Fruit fly (Drosophila melanogaster) ovary, adult (tissue): ENCODE measurements around the gene CG11586.

ENCODE experiments used
- CG17801 ChIP-seq: fragments of 200-800 bp; optimal IDR thresholded peaks from 2 replicates; lab custom pipeline; 2019; ENCODE audit warnings: missing biosample characterization, mild to moderate bottlenecking, missing genetic modification characterization, moderate library complexity; ENCODE audit not compliant: partially characterized antibody

Gene CG11586

DNA sequence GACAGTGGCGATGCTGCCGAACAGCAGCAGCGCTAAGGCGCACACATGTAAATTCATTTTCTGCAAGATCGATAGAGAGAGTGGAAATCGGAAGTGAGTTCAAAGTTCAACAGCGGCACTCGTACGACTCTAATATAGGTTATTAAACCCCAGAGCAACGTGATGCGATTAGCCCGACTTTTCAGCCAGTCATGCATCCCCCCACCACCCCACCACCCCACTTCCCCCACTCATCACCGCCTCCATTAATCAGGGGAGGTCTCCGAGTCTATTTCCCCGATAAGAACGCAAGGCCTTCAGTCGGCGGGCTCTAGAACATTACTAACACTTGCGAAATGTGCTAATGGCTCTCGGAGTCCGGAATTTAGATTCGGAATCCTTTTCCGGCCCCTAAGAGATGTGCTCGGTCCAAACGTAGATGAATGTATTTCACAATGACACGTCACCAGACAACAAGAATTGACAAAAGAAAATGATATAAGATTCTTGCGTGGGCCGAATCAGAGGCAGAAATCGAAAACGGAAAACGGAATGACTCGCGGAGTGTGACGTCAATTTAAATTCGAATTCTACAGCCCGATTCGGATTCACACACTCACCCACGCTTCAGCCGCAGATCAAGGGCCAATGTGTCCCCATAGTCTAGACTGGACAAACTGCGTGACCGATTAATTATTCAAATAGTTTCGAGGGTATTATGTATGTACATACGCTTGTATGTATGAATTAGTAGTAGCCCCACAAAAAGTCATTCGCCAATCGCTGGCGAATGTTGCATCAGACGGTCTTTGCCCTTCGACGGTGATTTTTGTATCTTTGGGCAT is 36.4 kb downstream of the CG11586 start:
- TF ChIP-seq CG17801 (GFP tag; lab: Kevin White, UChicago) = no peak

DNA sequence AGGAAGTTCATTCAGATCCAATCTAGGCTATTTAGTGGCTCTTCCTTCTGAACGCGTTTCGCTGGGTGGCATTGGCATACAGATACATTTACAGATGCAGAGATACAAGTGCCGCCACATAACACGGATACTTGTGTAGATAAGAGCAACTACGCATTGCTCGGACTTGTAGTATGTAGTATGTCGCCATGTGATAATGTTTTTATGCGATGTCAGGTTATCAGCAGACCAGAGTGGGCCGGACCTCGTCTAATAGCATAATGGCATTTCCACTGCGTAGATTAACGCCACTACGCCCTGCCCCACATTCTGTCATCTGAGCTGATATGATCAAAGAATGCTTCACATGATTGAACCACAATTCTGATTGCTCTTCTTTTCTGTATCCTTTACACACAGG is 40.5 kb downstream of the CG11586 start:
- TF ChIP-seq CG17801 (GFP tag; lab: Kevin White, UChicago) = no peak

DNA sequence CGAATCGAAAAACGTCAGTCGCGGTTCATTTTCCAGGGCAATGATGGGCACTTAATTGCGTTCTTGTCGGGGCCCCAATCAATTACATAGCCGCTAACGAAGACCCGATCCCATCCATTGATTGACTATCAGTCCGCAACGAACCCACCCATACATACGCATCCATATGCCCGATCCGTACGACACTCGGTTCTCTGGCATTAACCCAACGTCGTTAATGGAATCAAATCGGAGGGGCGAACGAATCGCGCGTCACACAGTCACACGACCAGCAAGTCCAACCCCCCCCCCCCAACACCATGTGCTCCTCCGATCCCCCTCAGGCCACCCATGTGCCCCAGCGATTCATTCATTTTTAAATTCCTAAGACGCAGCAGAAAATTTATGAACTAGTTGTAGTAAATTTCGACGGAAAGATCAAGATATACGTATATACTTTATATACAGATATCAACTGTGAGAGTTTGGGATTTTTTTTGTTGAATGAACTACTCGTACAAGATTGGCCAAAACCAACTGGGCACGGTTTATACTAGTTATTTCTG is 41.0 kb downstream of the CG11586 start:
- no peak for TF ChIP-seq CG17801 (GFP tag; lab: Kevin White, UChicago)

DNA sequence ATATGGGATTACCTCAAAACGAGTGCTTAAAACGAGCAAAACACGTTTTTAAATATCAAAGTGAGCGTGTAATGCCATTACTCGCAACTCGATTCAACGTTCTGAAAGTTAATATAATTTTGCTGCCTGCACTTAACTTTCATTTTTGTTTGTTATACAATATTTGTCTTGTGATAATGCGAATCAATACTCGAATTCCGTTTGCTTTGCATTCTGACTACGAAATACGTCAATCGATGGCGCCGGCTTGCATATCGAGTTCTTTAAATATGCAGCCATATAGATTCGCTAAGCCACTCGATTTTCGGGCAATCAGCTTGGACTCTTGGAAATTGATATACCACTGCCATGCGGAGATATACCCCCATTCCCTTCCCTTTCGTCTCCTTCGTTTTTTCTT is 41.6 kb downstream of the CG11586 start:
- no peak for TF ChIP-seq CG17801 (GFP tag; lab: Kevin White, UChicago)

DNA sequence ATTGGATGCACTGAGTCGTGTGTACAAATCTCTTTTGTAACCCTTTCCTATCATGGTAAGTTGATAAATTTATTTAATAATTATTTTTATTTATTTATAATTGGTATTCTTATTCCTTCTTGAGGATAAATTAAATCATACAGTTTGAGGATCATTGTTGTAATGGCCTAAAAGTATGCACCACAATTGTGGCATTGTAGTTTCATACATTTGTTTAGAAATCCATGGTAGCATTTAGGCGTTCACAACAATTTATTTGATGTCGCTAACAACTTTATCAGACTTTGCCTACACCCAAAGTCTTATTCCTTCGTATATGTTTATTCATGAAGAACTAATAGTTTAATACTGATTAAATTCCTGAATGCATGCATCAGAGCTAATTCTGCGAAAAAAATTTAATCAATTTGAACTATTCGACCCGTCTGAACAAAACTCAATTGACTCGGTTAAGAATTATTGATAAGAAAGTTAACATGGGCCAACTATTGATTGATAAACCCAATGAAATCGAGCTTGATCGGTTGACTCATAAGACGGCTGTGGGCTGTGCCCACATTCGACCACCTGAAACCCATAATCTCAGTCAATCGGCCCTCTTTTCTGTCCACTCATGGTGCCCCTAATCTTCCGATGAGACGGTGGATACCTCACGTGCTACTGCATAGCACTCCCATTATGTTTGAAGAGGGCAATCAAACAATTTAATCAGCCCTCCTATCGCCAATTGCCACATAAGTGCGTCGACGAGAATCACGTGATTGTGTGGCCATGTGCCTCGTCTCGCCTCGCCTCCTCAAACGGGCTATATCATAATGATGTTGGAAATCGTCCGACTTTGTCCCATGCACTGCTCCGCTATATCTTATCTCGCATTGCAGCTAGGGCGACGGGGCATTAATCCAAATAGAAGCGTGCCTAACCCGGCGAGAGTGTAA is 42.7 kb downstream of the CG11586 start:
- TF ChIP-seq CG17801 (GFP tag; lab: Kevin White, UChicago) = no peak

DNA sequence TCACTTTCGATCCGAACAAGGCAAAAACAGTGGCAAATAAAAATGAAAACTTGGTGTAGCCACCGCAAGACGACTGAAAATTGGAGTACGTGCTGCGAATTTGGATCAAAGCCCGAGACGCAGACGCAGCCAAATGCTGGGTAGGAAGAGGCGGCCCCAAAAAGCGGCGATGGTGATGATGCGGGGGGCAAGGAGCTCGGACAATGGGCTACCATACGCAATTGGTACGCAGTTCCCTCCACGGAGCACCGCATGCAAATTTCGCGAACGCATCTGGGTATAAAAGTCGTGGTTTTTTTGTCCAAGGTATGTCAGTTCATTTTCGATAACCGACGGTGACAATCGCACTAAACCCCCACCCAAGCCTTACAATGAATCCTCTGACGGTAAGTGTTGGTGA is 47.2 kb downstream of the CG11586 start, which contains the start of gene Cpr64Ad:
Gene Cpr64Ad, plus strand, starts transcription at position 301 of the 400 bp plus-strand sequence.
- no peak for TF ChIP-seq CG17801 (GFP tag; lab: Kevin White, UChicago)

DNA sequence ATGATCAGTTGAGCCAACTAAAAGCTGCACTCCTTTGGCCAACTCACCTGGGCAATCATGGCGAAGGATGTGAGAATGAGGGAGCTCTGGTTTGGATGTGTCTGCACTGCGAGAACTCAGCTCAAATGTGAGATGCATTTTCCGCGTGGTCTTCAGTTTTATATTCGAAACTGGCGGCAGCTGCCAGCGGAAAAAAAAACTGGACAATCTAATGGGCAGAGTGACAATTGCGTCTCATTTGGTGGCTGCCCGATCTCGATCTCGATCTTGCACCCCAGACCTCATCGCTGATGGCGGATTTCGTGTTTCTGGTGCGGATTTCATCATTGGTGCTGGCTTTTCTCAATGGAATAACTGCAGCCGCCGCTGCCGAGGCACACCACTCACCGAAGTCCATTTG is 49.5 kb downstream of the CG11586 start, which contains the start of gene Cpr64Ac:
Gene Cpr64Ac, minus strand, starts transcription at position 101 of the 400 bp plus-strand sequence.
- TF ChIP-seq CG17801 (GFP tag; lab: Kevin White, UChicago) = no peak

DNA sequence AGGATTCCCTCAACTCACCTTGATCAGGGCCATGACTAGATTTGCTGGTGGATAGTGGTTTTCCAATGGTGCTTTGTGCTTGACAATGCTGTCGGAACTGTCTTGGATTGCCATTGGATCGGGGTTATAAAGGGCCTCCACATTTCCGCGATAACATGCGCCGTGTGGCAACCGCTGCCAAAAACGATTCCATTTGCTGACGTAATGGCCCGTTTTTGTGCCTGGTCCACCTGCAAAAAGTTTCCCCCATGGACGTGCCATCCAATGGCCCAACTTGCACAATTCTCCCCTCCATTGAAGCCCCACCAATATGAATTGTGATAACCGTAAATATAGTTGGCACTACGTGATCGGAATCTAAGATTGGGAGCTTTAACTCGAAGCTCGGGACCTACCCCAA is 50.8 kb downstream of the CG11586 start, which contains the start of gene Cpr64Ab:
Gene Cpr64Ab, minus strand, starts transcription at position 101 of the 400 bp plus-strand sequence.
- TF ChIP-seq CG17801 (GFP tag; lab: Kevin White, UChicago) = no peak
